Fruit fly (Drosophila melanogaster) whole organism, pupa: ENCODE data around the gene Phae1.

Source experiments
- CG10348 ChIP-seq: fragments of 200-800 bp; sonication (Bioruptor generic); IDR thresholded peaks from 2 replicates; pipeline ENCODE4 v1.3.6; 2022; ENCODE audit warnings: missing biosample characterization, missing genetic modification characterization
- CG12605 ChIP-seq: fragments of 200-800 bp; sonication (Bioruptor generic); IDR thresholded peaks from 2 replicates; pipeline ENCODE4 v1.3.6; 2022; ENCODE audit warnings: missing biosample characterization, missing genetic modification characterization
- CG13204 ChIP-seq: fragments of 200-800 bp; sonication (Bioruptor generic); optimal IDR thresholded peaks from 2 replicates; lab custom pipeline; 2018; ENCODE audit warnings: missing biosample characterization, mild to moderate bottlenecking, missing genetic modification characterization, moderate library complexity
- CG14655 ChIP-seq: fragments of 200-800 bp; sonication (Bioruptor generic); optimal IDR thresholded peaks from 3 replicates; lab custom pipeline; 2017; ENCODE audit warnings: mild to moderate bottlenecking, missing biosample characterization, missing genetic modification reagents, missing genetic modification characterization
- CG15710 ChIP-seq: fragments of 200-800 bp; sonication (Bioruptor generic); optimal IDR thresholded peaks from 2 replicates; lab custom pipeline; 2018; ENCODE audit warnings: missing biosample characterization, mild to moderate bottlenecking, missing genetic modification characterization, moderate library complexity
- CG17806 ChIP-seq: fragments of 200-800 bp; sonication (Bioruptor generic); optimal IDR thresholded peaks from 2 replicates; lab custom pipeline; 2018; ENCODE audit warnings: missing biosample characterization, mild to moderate bottlenecking, missing genetic modification characterization, moderate library complexity
- CG32121 ChIP-seq: fragments of 200-800 bp; sonication (Bioruptor generic); IDR thresholded peaks from 2 replicates; pipeline ENCODE4 v1.3.6; 2022; ENCODE audit warnings: missing biosample characterization, missing genetic modification characterization
- CG34367 ChIP-seq: fragments of 200-800 bp; sonication (Bioruptor generic); optimal IDR thresholded peaks from 2 replicates; lab custom pipeline; 2018; ENCODE audit warnings: missing biosample characterization, mild to moderate bottlenecking, missing genetic modification characterization
- CG4496 ChIP-seq: fragments of 200-800 bp; sonication (Bioruptor generic); IDR thresholded peaks from 3 replicates; pipeline ENCODE4 v1.3.6; 2022; ENCODE audit warnings: missing biosample characterization, missing genetic modification characterization
- CG8159 ChIP-seq: fragments of 200-800 bp; sonication (Bioruptor generic); optimal IDR thresholded peaks from 3 replicates; lab custom pipeline; 2018; ENCODE audit warnings: missing biosample characterization, mild to moderate bottlenecking, missing genetic modification characterization, moderate library complexity
- CG8301 ChIP-seq: fragments of 200-800 bp; sonication (Bioruptor generic); optimal IDR thresholded peaks from 2 replicates; lab custom pipeline; 2018; ENCODE audit warnings: missing biosample characterization, mild to moderate bottlenecking, missing genetic modification characterization
- CG9948 ChIP-seq: fragments of 200-800 bp; sonication (Bioruptor generic); optimal IDR thresholded peaks from 2 replicates; lab custom pipeline; 2018; ENCODE audit warnings: missing biosample characterization, mild to moderate bottlenecking, missing genetic modification characterization, moderate library complexity
- D1 ChIP-seq: fragments of 200-800 bp; sonication (Bioruptor generic); optimal IDR thresholded peaks from 2 replicates; lab custom pipeline; 2018; ENCODE audit warnings: missing biosample characterization, mild to moderate bottlenecking, missing genetic modification characterization, moderate library complexity
- EcR ChIP-seq: fragments of 200-800 bp; sonication (Bioruptor generic); optimal IDR thresholded peaks from 3 replicates; lab custom pipeline; 2019; ENCODE audit warnings: missing biosample characterization, missing genetic modification characterization, mild to moderate bottlenecking, moderate library complexity, missing genetic modification reagents
- Ets98B ChIP-seq: fragments of 200-800 bp; sonication (Bioruptor generic); IDR thresholded peaks from 2 replicates; pipeline ENCODE4 v1.3.6; 2022; ENCODE audit warnings: missing biosample characterization, missing genetic modification characterization
- Pif1A ChIP-seq: fragments of 200-800 bp; sonication (Bioruptor generic); optimal IDR thresholded peaks from 3 replicates; lab custom pipeline; 2016; ENCODE audit warnings: missing biosample characterization, missing genetic modification characterization
- Pif1B ChIP-seq: fragments of 200-800 bp; sonication (Bioruptor generic); optimal IDR thresholded peaks from 3 replicates; lab custom pipeline; 2016; ENCODE audit warnings: missing biosample characterization, missing genetic modification characterization
- Snoo ChIP-seq: fragments of 200-800 bp; sonication (Bioruptor generic); optimal IDR thresholded peaks from 3 replicates; lab custom pipeline; 2017; ENCODE audit warnings: missing biosample characterization, mild to moderate bottlenecking, missing genetic modification characterization, inconsistent platforms
- fd96Ca ChIP-seq: fragments of 200-800 bp; sonication (Bioruptor generic); IDR thresholded peaks from 3 replicates; pipeline ENCODE4 v1.3.6; 2022; ENCODE audit warnings: missing biosample characterization, missing genetic modification characterization
- gl ChIP-seq: fragments of 200-800 bp; sonication (Bioruptor generic); optimal IDR thresholded peaks from 2 replicates; lab custom pipeline; 2018; ENCODE audit warnings: missing biosample characterization, mild to moderate bottlenecking, missing genetic modification characterization
- rn ChIP-seq: fragments of 200-800 bp; sonication (Bioruptor generic); IDR thresholded peaks from 2 replicates; pipeline ENCODE4 v1.3.6; 2022; ENCODE audit warnings: missing biosample characterization, missing genetic modification characterization

Phae1 gene

dm6 chr2L:12091522-12091921 lies 17.7 kb upstream of the Phae1 start, which contains the start of gene Pex19:
TSS of gene Pex19 (plus strand) at chr2L:12091822.
- TF ChIP-seq CG8301 (no peak), CG10348 (GFP tag; lab: Robert Waterston, UW) (no peak), CG17806 (tag; lab: Kevin White, UChicago) (no peak), Pif1A (GFP tag; lab: Kevin White, UChicago) (no peak), CG4496 (no peak), Pif1B (GFP tag; lab: Kevin White, UChicago) (no peak), CG8159 (tag; lab: Kevin White, UChicago) (no peak), CG32121 (GFP tag; lab: Robert Waterston, UW) (no peak), CG9948 (tag; lab: Kevin White, UChicago) (no peak), Snoo (no peak), Ets98B (GFP tag; lab: Robert Waterston, UW) (no peak), rn (GFP tag; lab: Robert Waterston, UW) (no peak), CG34367 (tag; lab: Kevin White, UChicago) (no peak), CG14655 (no peak), gl (tag; lab: Kevin White, UChicago) (no peak), CG12605 (no peak)
- TF ChIP-seq, all 21 proteins: peak for 0

dm6 chr2L:12092041-12092440 lies 17.2 kb upstream of the Phae1 start:
- TF ChIP-seq CG13204 (GFP tag; lab: Kevin White, UChicago) (no peak), CG32121 (GFP tag; lab: Robert Waterston, UW) (no peak), EcR (no peak), CG17806 (tag; lab: Kevin White, UChicago) (no peak), Pif1B (GFP tag; lab: Kevin White, UChicago) (no peak), rn (GFP tag; lab: Robert Waterston, UW) (no peak), fd96Ca (GFP tag; lab: Robert Waterston, UW) (no peak), gl (tag; lab: Kevin White, UChicago) (no peak), CG8301 (no peak), CG15710 (tag; lab: Kevin White, UChicago) (no peak), Pif1A (GFP tag; lab: Kevin White, UChicago) (no peak), Snoo (no peak), CG14655 (no peak), CG12605 (no peak), CG10348 (GFP tag; lab: Robert Waterston, UW) (no peak), D1 (tag; lab: Kevin White, UChicago) (no peak)

dm6 chr2L:12092719-12093118 lies 16.5 kb upstream of the Phae1 start:
- no peak for TF ChIP-seq rn (GFP tag; lab: Robert Waterston, UW)
- TF ChIP-seq Pif1B (GFP tag; lab: Kevin White, UChicago), result no peak
- no peak for TF ChIP-seq CG9948 (tag; lab: Kevin White, UChicago)
- TF ChIP-seq CG12605, result no peak
- no peak for TF ChIP-seq gl (tag; lab: Kevin White, UChicago)
- no peak for TF ChIP-seq D1 (tag; lab: Kevin White, UChicago)
- no peak for TF ChIP-seq CG8159 (tag; lab: Kevin White, UChicago)

- no peak for TF ChIP-seq Snoo
- TF ChIP-seq CG8301, result no peak
- no peak for TF ChIP-seq CG8159 (tag; lab: Kevin White, UChicago)
- no peak for TF ChIP-seq CG17806 (tag; lab: Kevin White, UChicago)
- TF ChIP-seq Pif1A (GFP tag; lab: Kevin White, UChicago), result no peak
- TF ChIP-seq CG15710 (tag; lab: Kevin White, UChicago), result no peak
- no peak for TF ChIP-seq rn (GFP tag; lab: Robert Waterston, UW)
- no peak for TF ChIP-seq CG14655
- TF ChIP-seq gl (tag; lab: Kevin White, UChicago), result no peak
- no peak for TF ChIP-seq CG4496
- TF ChIP-seq D1 (tag; lab: Kevin White, UChicago), result no peak
- no peak for TF ChIP-seq EcR
- no peak for TF ChIP-seq Ets98B (GFP tag; lab: Robert Waterston, UW)
- no peak for TF ChIP-seq CG13204 (GFP tag; lab: Kevin White, UChicago)
- TF ChIP-seq CG9948 (tag; lab: Kevin White, UChicago), result no peak
- no peak for TF ChIP-seq CG12605
- no peak for TF ChIP-seq CG32121 (GFP tag; lab: Robert Waterston, UW)
- TF ChIP-seq fd96Ca (GFP tag; lab: Robert Waterston, UW), result no peak
- TF ChIP-seq, all 21 proteins: peak for 0
These were observed 15.6 kb upstream of the Phae1 start for dm6 chr2L:12093652-12094051.

dm6 chr2L:12096396-12096813 lies 12.8 kb upstream of the Phae1 start, which contains the start of the genes CG6712 and Mt2:
TSS of gene CG6712 (minus strand) at chr2L:12096511.
TSS of gene Mt2 (plus strand) at chr2L:12096525.
- TF ChIP-seq CG34367 (tag; lab: Kevin White, UChicago) (no peak), fd96Ca (GFP tag; lab: Robert Waterston, UW) (no peak), Ets98B (GFP tag; lab: Robert Waterston, UW) (no peak), EcR (no peak), CG4496 (no peak), rn (GFP tag; lab: Robert Waterston, UW) (no peak), CG14655 (no peak), CG13204 (GFP tag; lab: Kevin White, UChicago) (no peak), gl (tag; lab: Kevin White, UChicago) (no peak), CG8301 (no peak), CG12605 (no peak), CG10348 (GFP tag; lab: Robert Waterston, UW) (no peak), Pif1A (GFP tag; lab: Kevin White, UChicago) (no peak), Pif1B (GFP tag; lab: Kevin White, UChicago) (no peak), CG9948 (tag; lab: Kevin White, UChicago) (no peak), CG32121 (GFP tag; lab: Robert Waterston, UW) (no peak), D1 (tag; lab: Kevin White, UChicago) (no peak)

- 0 out of 2 replicates have a peak, but pooled peaks have one; percentile 16 for TF ChIP-seq rn (GFP tag; lab: Robert Waterston, UW)
- TF ChIP-seq EcR, result no peak
- peak; percentile 52; the same call in 1 of the 3 replicates for TF ChIP-seq CG4496
- TF ChIP-seq, all 21 proteins: peak for 2
These were observed 11.5 kb upstream of the Phae1 start, which contains the start of gene Ced-12 for dm6 chr2L:12097698-12098097. TSS of gene Ced-12 (plus strand) at chr2L:12097838.
